Fruit fly (Drosophila melanogaster) whole organism, embryonic: Measurements from ENCODE around the gene ppk17.

ENCODE experiments used
- CG10654 ChIP-seq: fragments of 200-800 bp; sonication (Bioruptor generic); optimal IDR thresholded peaks from 2 replicates; lab custom pipeline; 2016; ENCODE audit warnings: missing biosample characterization, missing genetic modification characterization
- CG11695 ChIP-seq: fragments of 200-800 bp; sonication (Bioruptor generic); IDR thresholded peaks from 3 replicates; pipeline ENCODE4 v1.3.6; 2022; ENCODE audit warnings: missing biosample characterization, missing genetic modification characterization
- CG12219 ChIP-seq: fragments of 200-800 bp; sonication (Bioruptor generic); optimal IDR thresholded peaks from 3 replicates; lab custom pipeline; 2018; ENCODE audit warnings: missing biosample characterization, mild to moderate bottlenecking, missing genetic modification characterization
- CG12769 ChIP-seq: fragments of 200-800 bp; sonication (Bioruptor generic); optimal IDR thresholded peaks from 2 replicates; lab custom pipeline; 2019; ENCODE audit warnings: missing biosample characterization, mild to moderate bottlenecking, missing genetic modification characterization, moderate library complexity
- CG13424 ChIP-seq: fragments of 200-800 bp; sonication (Bioruptor generic); optimal IDR thresholded peaks from 2 replicates; lab custom pipeline; 2019; ENCODE audit warnings: missing biosample characterization, mild to moderate bottlenecking, missing genetic modification characterization, moderate library complexity
- CG14014 ChIP-seq: fragments of 200-800 bp; sonication (Bioruptor generic); IDR thresholded peaks from 2 replicates; pipeline ENCODE4 v1.3.6; 2022; ENCODE audit warnings: missing biosample characterization, missing genetic modification characterization
- CG15073 ChIP-seq: fragments of 200-800 bp; sonication (Bioruptor generic); optimal IDR thresholded peaks from 2 replicates; lab custom pipeline; 2016; ENCODE audit warnings: missing biosample characterization, missing genetic modification characterization
- CG15514 ChIP-seq: fragments of 200-800 bp; sonication (Bioruptor generic); optimal IDR thresholded peaks from 3 replicates; lab custom pipeline; 2017; ENCODE audit warnings: missing biosample characterization, missing genetic modification characterization, mild to moderate bottlenecking, moderate library complexity, missing genetic modification reagents
- CG1602 ChIP-seq: fragments of 200-800 bp; sonication (Bioruptor generic); optimal IDR thresholded peaks from 3 replicates; lab custom pipeline; 2016; ENCODE audit warnings: missing biosample characterization, missing genetic modification characterization
- CG16815 ChIP-seq: fragments of 200-800 bp; sonication (Bioruptor generic); optimal IDR thresholded peaks from 3 replicates; lab custom pipeline; 2017; ENCODE audit warnings: missing biosample characterization, mild to moderate bottlenecking, missing genetic modification characterization
- CG17612 ChIP-seq: fragments of 200-800 bp; sonication (Bioruptor generic); IDR thresholded peaks from 2 replicates; pipeline ENCODE4 v1.3.6; 2022; ENCODE audit warnings: missing biosample characterization, missing genetic modification characterization
- CG17802 ChIP-seq: fragments of 200-800 bp; sonication (Bioruptor generic); optimal IDR thresholded peaks from 2 replicates; lab custom pipeline; 2018; ENCODE audit warnings: missing biosample characterization, mild to moderate bottlenecking, missing genetic modification characterization, moderate library complexity
- CG1792 ChIP-seq: fragments of 200-800 bp; sonication (Bioruptor generic); optimal IDR thresholded peaks from 2 replicates; lab custom pipeline; 2016; ENCODE audit warnings: missing biosample characterization, missing genetic modification characterization
- CG33557 ChIP-seq: fragments of 200-800 bp; sonication (Bioruptor generic); optimal IDR thresholded peaks from 2 replicates; lab custom pipeline; 2019; ENCODE audit warnings: missing biosample characterization, mild to moderate bottlenecking, missing genetic modification characterization, moderate library complexity
- CG34376 ChIP-seq: fragments of 200-800 bp; sonication (Bioruptor generic); optimal IDR thresholded peaks from 2 replicates; lab custom pipeline; 2018; ENCODE audit warnings: missing biosample characterization, mild to moderate bottlenecking, missing genetic modification characterization
- CG4707 ChIP-seq: fragments of 200-800 bp; sonication (Bioruptor generic); optimal IDR thresholded peaks from 2 replicates; lab custom pipeline; 2018; ENCODE audit warnings: missing biosample characterization, mild to moderate bottlenecking, missing genetic modification characterization, moderate library complexity
- CG6791 ChIP-seq: fragments of 200-800 bp; sonication (Bioruptor generic); IDR thresholded peaks from 3 replicates; pipeline ENCODE4 v1.3.6; 2022; ENCODE audit warnings: missing biosample characterization, missing genetic modification characterization; ENCODE audit not compliant: partially characterized antibody
- CG7556 ChIP-seq: fragments of 200-800 bp; sonication (Bioruptor generic); optimal IDR thresholded peaks from 2 replicates; lab custom pipeline; 2017; ENCODE audit warnings: missing biosample characterization, mild to moderate bottlenecking, missing genetic modification characterization
- CG7839 ChIP-seq: fragments of 200-800 bp; sonication (Bioruptor generic); optimal IDR thresholded peaks from 3 replicates; lab custom pipeline; 2018; ENCODE audit warnings: missing biosample characterization, mild to moderate bottlenecking, missing genetic modification characterization, moderate library complexity
- CG7928 ChIP-seq: fragments of 200-800 bp; sonication (Bioruptor generic); optimal IDR thresholded peaks from 2 replicates; lab custom pipeline; 2017; ENCODE audit warnings: missing biosample characterization, mild to moderate bottlenecking, missing genetic modification characterization
- CG7987 ChIP-seq: fragments of 200-800 bp; sonication (Bioruptor generic); optimal IDR thresholded peaks from 2 replicates; lab custom pipeline; 2018; ENCODE audit warnings: missing biosample characterization, mild to moderate bottlenecking, missing genetic modification characterization, moderate library complexity
- CG8478 ChIP-seq: fragments of >200 bp; optimal IDR thresholded peaks from 2 replicates; lab custom pipeline; 2018
- CG9215 ChIP-seq: fragments of 200-800 bp; sonication (Bioruptor generic); IDR thresholded peaks from 2 replicates; pipeline ENCODE4 v1.3.6; 2022; ENCODE audit warnings: missing biosample characterization, missing genetic modification characterization
- CG9727 ChIP-seq: fragments of 200-800 bp; sonication (Bioruptor generic); optimal IDR thresholded peaks from 3 replicates; lab custom pipeline; 2017; ENCODE audit warnings: missing biosample characterization, mild to moderate bottlenecking, missing genetic modification characterization
- CTCF ChIP-seq: fragments of 200-800 bp; sonication (Bioruptor generic); optimal IDR thresholded peaks from 2 replicates; lab custom pipeline; 2017; ENCODE audit warnings: missing biosample characterization, mild to moderate bottlenecking, missing genetic modification characterization, moderate library complexity
- Drgx ChIP-seq: fragments of 200-800 bp; sonication (Bioruptor generic); IDR thresholded peaks from 2 replicates; pipeline ENCODE4 v1.3.6; 2022; ENCODE audit warnings: missing biosample characterization, missing genetic modification characterization
- HLH3B ChIP-seq: fragments of 200-800 bp; sonication (Bioruptor generic); IDR thresholded peaks from 2 replicates; pipeline ENCODE4 v1.3.6; 2022; ENCODE audit warnings: missing biosample characterization, missing genetic modification characterization
- Hey ChIP-seq: fragments of 200-800 bp; sonication (Bioruptor generic); optimal IDR thresholded peaks from 3 replicates; lab custom pipeline; 2018; ENCODE audit warnings: missing biosample characterization, mild to moderate bottlenecking, missing genetic modification characterization
- Hr3 ChIP-seq: fragments of 200-800 bp; sonication (Bioruptor generic); optimal IDR thresholded peaks from 3 replicates; lab custom pipeline; 2016; ENCODE audit warnings: missing biosample characterization, missing genetic modification characterization
- Oaz ChIP-seq: fragments of 200-800 bp; sonication (Bioruptor generic); IDR thresholded peaks from 2 replicates; pipeline ENCODE4 v1.3.6; 2022; ENCODE audit warnings: missing biosample characterization, missing genetic modification characterization
- Oli ChIP-seq: fragments of 200-800 bp; sonication (Bioruptor generic); optimal IDR thresholded peaks from 2 replicates; lab custom pipeline; 2018; ENCODE audit warnings: missing biosample characterization, mild to moderate bottlenecking, missing genetic modification characterization, moderate library complexity
- Six4 ChIP-seq: fragments of 200-800 bp; sonication (Bioruptor generic); optimal IDR thresholded peaks from 2 replicates; lab custom pipeline; 2016; ENCODE audit warnings: missing biosample characterization, missing genetic modification characterization
- Sry-δ ChIP-seq: fragments of 200-800 bp; sonication (Bioruptor generic); optimal IDR thresholded peaks from 2 replicates; lab custom pipeline; 2016; ENCODE audit warnings: missing biosample characterization, missing genetic modification characterization
- YL-1 ChIP-seq: fragments of 200-800 bp; sonication (Bioruptor generic); optimal IDR thresholded peaks from 3 replicates; lab custom pipeline; 2017; ENCODE audit warnings: missing biosample characterization, mild to moderate bottlenecking, missing genetic modification characterization
- amos ChIP-seq: fragments of 200-800 bp; sonication (Bioruptor generic); IDR thresholded peaks from 2 replicates; pipeline ENCODE4 v1.3.6; 2022; ENCODE audit warnings: missing biosample characterization, missing genetic modification characterization; ENCODE audit not compliant: partially characterized antibody
- ash1 ChIP-seq: fragments of 200-800 bp; sonication (Bioruptor generic); optimal IDR thresholded peaks from 2 replicates; lab custom pipeline; 2018; ENCODE audit warnings: missing biosample characterization, mild to moderate bottlenecking, missing genetic modification characterization
- ato ChIP-seq: fragments of 200-800 bp; sonication (Bioruptor generic); IDR thresholded peaks from 2 replicates; pipeline ENCODE4 v1.3.6; 2022; ENCODE audit warnings: missing biosample characterization, missing genetic modification characterization; ENCODE audit not compliant: partially characterized antibody
- crc ChIP-seq: fragments of 200-800 bp; sonication (Bioruptor generic); optimal IDR thresholded peaks from 2 replicates; lab custom pipeline; 2016; ENCODE audit warnings: missing biosample characterization, missing genetic modification characterization
- dimm ChIP-seq: fragments of 200-800 bp; sonication (Bioruptor generic); IDR thresholded peaks from 2 replicates; pipeline ENCODE4 v1.3.6; 2022; ENCODE audit warnings: missing biosample characterization, missing genetic modification characterization
- dpn ChIP-seq, 2 experiments: fragments of 200-800 bp; sonication (Bioruptor generic); optimal IDR thresholded peaks; 3 replicates each; lab custom pipeline; 2016; ENCODE audit warnings: missing biosample characterization in 2 of 2, missing genetic modification characterization in 2 of 2
- ewg ChIP-seq: fragments of 200-800 bp; sonication (Bioruptor generic); optimal IDR thresholded peaks from 3 replicates; lab custom pipeline; 2017; ENCODE audit warnings: mild to moderate bottlenecking, missing biosample characterization, missing genetic modification reagents, missing genetic modification characterization
- fd102C ChIP-seq: fragments of 200-800 bp; sonication (Bioruptor generic); optimal IDR thresholded peaks from 2 replicates; lab custom pipeline; 2018; ENCODE audit warnings: missing biosample characterization, mild to moderate bottlenecking, missing genetic modification characterization, moderate library complexity
- gsb-n ChIP-seq: fragments of 200-800 bp; sonication (Bioruptor generic); optimal IDR thresholded peaks from 3 replicates; lab custom pipeline; 2018; ENCODE audit warnings: missing biosample characterization, mild to moderate bottlenecking, missing genetic modification characterization
- pros ChIP-seq: fragments of 200-800 bp; sonication (Bioruptor generic); optimal IDR thresholded peaks from 3 replicates; lab custom pipeline; 2019; ENCODE audit warnings: missing biosample characterization, mild to moderate bottlenecking, missing genetic modification characterization, moderate library complexity
- sc ChIP-seq, 3 experiments: fragments of >200 bp in 2 of 3; fragments of 200-800 bp in 1 of 3; sonication (Bioruptor generic) in 1 of 3; optimal IDR thresholded peaks; 2 replicates in 2 of 3; 3 replicates in 1 of 3; lab custom pipeline; 2017; ENCODE audit warnings: mild to moderate bottlenecking in 1 of 3, missing biosample characterization in 1 of 3, missing genetic modification characterization in 1 of 3, missing genetic modification reagents in 1 of 3
- slbo ChIP-seq: fragments of 200-800 bp; sonication (Bioruptor generic); IDR thresholded peaks from 2 replicates; pipeline ENCODE4 v1.3.6; 2022; ENCODE audit warnings: missing biosample characterization, missing genetic modification characterization
- tna ChIP-seq: fragments of 200-800 bp; sonication (Bioruptor generic); IDR thresholded peaks from 2 replicates; pipeline ENCODE4 v1.3.6; 2022; ENCODE audit warnings: missing biosample characterization, missing genetic modification characterization; ENCODE audit not compliant: partially characterized antibody
- z ChIP-seq: fragments of 200-800 bp; sonication (Bioruptor generic); IDR thresholded peaks from 3 replicates; pipeline ENCODE4 v1.3.6; 2022; ENCODE audit warnings: missing biosample characterization, missing genetic modification characterization

The ppk17 gene

DNA sequence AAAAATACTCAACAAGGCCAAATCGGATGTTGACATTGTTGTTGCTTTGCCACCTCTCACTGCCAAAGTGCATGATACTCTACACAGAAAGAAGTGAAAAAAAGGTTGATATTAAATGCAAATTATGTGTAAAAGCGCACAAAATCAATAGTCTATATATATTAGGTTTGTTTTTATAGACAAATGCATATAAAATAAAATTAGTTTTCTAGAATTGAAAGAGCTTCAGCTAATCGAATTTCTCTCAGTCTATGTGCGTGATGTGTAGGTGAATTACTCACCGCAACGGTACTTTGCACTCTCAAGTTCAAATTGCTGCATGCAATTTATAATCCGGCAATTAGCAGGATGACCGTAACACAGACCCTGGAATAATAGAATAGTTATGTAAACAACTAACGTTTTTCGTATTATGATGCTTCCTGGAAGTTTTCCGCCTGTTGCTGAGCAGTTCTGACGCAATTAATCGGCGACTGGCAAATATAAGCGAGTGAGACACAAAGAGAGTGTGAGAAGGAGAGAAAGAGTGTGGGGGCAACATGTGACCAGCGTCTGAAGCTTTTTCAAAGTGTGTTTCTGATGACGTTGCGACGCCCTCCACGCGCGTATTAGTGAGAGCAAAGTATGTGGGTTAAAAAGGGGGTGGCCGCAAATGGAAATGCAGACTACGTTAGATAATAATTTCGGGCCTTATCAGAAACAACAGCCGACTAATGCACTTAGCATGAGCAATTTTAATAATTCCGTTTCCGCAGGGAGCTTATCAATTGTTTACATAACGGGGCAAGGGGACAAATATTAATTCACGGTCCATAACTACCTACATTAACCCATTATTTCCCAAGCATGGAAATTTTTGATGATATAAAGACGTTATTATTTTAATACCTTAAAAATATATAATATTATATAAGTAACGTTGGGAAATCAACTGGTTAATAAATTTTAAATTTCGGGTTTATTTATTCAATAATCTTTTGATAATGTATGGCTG is 39.4 kb downstream of the ppk17 start (continued):
- TF ChIP-seq CG8478 (lab: Kevin White, UChicago) (no peak), sc (optimal IDR thresholded peaks at IDR 0.05; lab: Kevin White, UChicago) (no peak), sc (GFP tag; optimal IDR thresholded peaks at IDR 0.05; lab: Kevin White, UChicago) (peak; percentile 74), Sry-δ (GFP tag; lab: Kevin White, UChicago) (peak; percentile 35), ato (GFP tag; lab: Robert Waterston, UW) (no peak), tna (GFP tag; lab: Robert Waterston, UW) (peak; percentile 10; the same call in 1 of the 2 replicates), CG14014 (GFP tag; lab: Robert Waterston, UW) (peak; percentile 94), CTCF (GFP tag; lab: Kevin White, UChicago) (peak; percentile 57), CG17612 (GFP tag; lab: Robert Waterston, UW) (peak; percentile 92), dimm (GFP tag; lab: Robert Waterston, UW) (peak; percentile 92), ash1 (peak; percentile 65), ewg (peak; percentile 83), CG11695 (GFP tag; lab: Robert Waterston, UW) (peak; percentile 94), CG9727 (GFP tag; lab: Kevin White, UChicago) (peak; percentile 97), CG33557 (no peak), CG34376 (GFP tag; lab: Kevin White, UChicago) (peak; percentile 20), CG7839 (tag; lab: Kevin White, UChicago) (peak; percentile 94), gsb-n (tag; lab: Kevin White, UChicago) (peak; percentile 88), CG15073 (GFP tag; lab: Kevin White, UChicago) (peak; percentile 42), CG7556 (peak; percentile 91), CG12769 (tag; lab: Kevin White, UChicago) (peak; percentile 67), CG13424 (peak; percentile 88), CG12219 (GFP tag; lab: Kevin White, UChicago) (peak; percentile 68), Six4 (peak; percentile 91), CG10654 (peak; percentile 87), CG16815 (GFP tag; lab: Kevin White, UChicago) (peak; percentile 51), CG1792 (GFP tag; lab: Kevin White, UChicago) (peak; percentile 54), CG4707 (GFP tag; lab: Kevin White, UChicago) (peak; percentile 84), CG1602 (peak; percentile 86), Hey (tag; lab: Kevin White, UChicago) (no peak), z (GFP tag; lab: Robert Waterston, UW) (peak; percentile 62), Drgx (GFP tag; lab: Robert Waterston, UW) (peak; percentile 97), amos (GFP tag; lab: Robert Waterston, UW) (no peak; the same call in 1 of the 2 replicates), YL-1 (GFP tag; lab: Kevin White, UChicago) (peak; percentile 22), slbo (peak; percentile 95), Oaz (GFP tag; lab: Robert Waterston, UW) (peak; percentile 91), crc (GFP tag; lab: Kevin White, UChicago) (no peak), HLH3B (peak; percentile 95), dpn (GFP tag; optimal IDR thresholded peaks at IDR 0.05; lab: Kevin White, UChicago) (peak; percentile 69 to 87), Hr3 (GFP tag; lab: Kevin White, UChicago) (peak; percentile 77), Oli (tag; lab: Kevin White, UChicago) (peak; percentile 84), pros (GFP tag; lab: Kevin White, UChicago) (no peak), CG9215 (GFP tag; lab: Robert Waterston, UW) (peak; percentile 89), fd102C (peak; percentile 57), CG15514 (GFP tag; lab: Kevin White, UChicago) (peak; percentile 79), CG6791 (GFP tag; lab: Robert Waterston, UW) (no peak), CG17802 (tag; lab: Kevin White, UChicago) (peak; percentile 67), CG7987 (GFP tag; lab: Kevin White, UChicago) (peak; percentile 90), CG7928 (GFP tag; lab: Kevin White, UChicago) (peak; percentile 21)
